Fruit fly (Drosophila melanogaster) whole organism, adult: ENCODE results near the gene ppk5.

Source experiments
- CG14711 ChIP-seq: fragments of 200-800 bp; sonication (Bioruptor generic); optimal IDR thresholded peaks from 2 replicates; lab custom pipeline; 2018; ENCODE audit warnings: missing biosample characterization, mild to moderate bottlenecking, missing genetic modification characterization, moderate library complexity
- CG1620 ChIP-seq: fragments of 200-800 bp; sonication (Bioruptor generic); optimal IDR thresholded peaks from 2 replicates; lab custom pipeline; 2016; ENCODE audit warnings: missing biosample characterization, missing genetic modification characterization
- Mnt ChIP-seq: fragments of 200-800 bp; sonication (Bioruptor generic); optimal IDR thresholded peaks from 2 replicates; lab custom pipeline; 2016; ENCODE audit warnings: missing biosample characterization, mild to moderate bottlenecking, missing genetic modification characterization

dm6 chr3L:21490486-21490885, 44.0 kb upstream of the ppk5 start, which contains the start of gene Neu2:
- TF ChIP-seq CG14711 (tag; lab: Kevin White, UChicago) (no peak), Mnt (no peak), CG1620 (no peak)
